Worm (Caenorhabditis elegans) whole organism, L2 larva: ENCODE data around the gene pmk-3.
A peak's percentile ranks its signal among the peaks of the same experiment; 100 is the strongest.

Experiments used
- C34F6.9 ChIP-seq: fragments of 150-350 bp; optimal IDR thresholded peaks from 2 replicates; lab custom pipeline; 2014; ENCODE audit warnings: missing biosample characterization, missing genetic modification characterization
- F13H6.1 ChIP-seq: sonication (generic microtip); optimal IDR thresholded peaks from 2 replicates; lab custom pipeline; 2016; ENCODE audit warnings: missing genetic modification characterization, missing compliant biosample characterization
- R02D3.7 ChIP-seq: fragments of 150-350 bp; optimal IDR thresholded peaks from 2 replicates; lab custom pipeline; 2014; ENCODE audit warnings: missing biosample characterization, missing genetic modification characterization
- Y55F3AM.14 ChIP-seq: fragments of 200-800 bp; sonication (Bioruptor generic); optimal IDR thresholded peaks from 2 replicates; lab custom pipeline; 2018; ENCODE audit warnings: mild to moderate bottlenecking, missing genetic modification characterization, missing compliant biosample characterization
- ZK546.5 ChIP-seq: sonication (generic microtip); optimal IDR thresholded peaks from 2 replicates; lab custom pipeline; 2017; ENCODE audit warnings: missing biosample characterization, missing genetic modification characterization
- alr-1 ChIP-seq: fragments of 150-350 bp; optimal IDR thresholded peaks from 2 replicates; lab custom pipeline; 2014; ENCODE audit warnings: missing biosample characterization, missing genetic modification characterization
- ceh-16 ChIP-seq: fragments of 150-350 bp; optimal IDR thresholded peaks from 2 replicates; lab custom pipeline; 2014; ENCODE audit warnings: missing biosample characterization, missing genetic modification characterization
- ceh-82 ChIP-seq: fragments of 150-350 bp; optimal IDR thresholded peaks from 2 replicates; lab custom pipeline; 2014; ENCODE audit warnings: missing biosample characterization, missing genetic modification characterization
- crh-2 ChIP-seq: sonication (generic microtip); optimal IDR thresholded peaks from 2 replicates; lab custom pipeline; 2017; ENCODE audit warnings: missing biosample characterization, missing genetic modification characterization
- dmd-4 ChIP-seq: sonication (generic microtip); optimal IDR thresholded peaks from 2 replicates; lab custom pipeline; 2017; ENCODE audit warnings: missing biosample characterization, missing genetic modification characterization
- elt-3 ChIP-seq: sonication (generic microtip); optimal IDR thresholded peaks from 2 replicates; lab custom pipeline; 2017; ENCODE audit warnings: missing biosample characterization, missing genetic modification characterization
- gmeb-1 ChIP-seq: fragments of 150-350 bp; optimal IDR thresholded peaks from 2 replicates; lab custom pipeline; 2014; ENCODE audit warnings: missing biosample characterization, missing genetic modification characterization
- lin-11 ChIP-seq: fragments of 150-350 bp; sonication (generic microtip); optimal IDR thresholded peaks from 2 replicates; lab custom pipeline; 2014; ENCODE audit warnings: missing biosample characterization, missing genetic modification characterization, inconsistent platforms, mixed read lengths
- lin-13 ChIP-seq: fragments of 150-350 bp; optimal IDR thresholded peaks from 2 replicates; lab custom pipeline; 2014; ENCODE audit warnings: missing biosample characterization, missing genetic modification reagents, missing genetic modification characterization
- lin-39 ChIP-seq: fragments of 150-350 bp; optimal IDR thresholded peaks from 2 replicates; lab custom pipeline; 2014; ENCODE audit warnings: missing biosample characterization, missing genetic modification reagents, missing genetic modification characterization
- lsy-2 ChIP-seq, 2 experiments: fragments of 150-350 bp in 1 of 2; sonication (generic microtip) in 1 of 2; optimal IDR thresholded peaks; 2 replicates each; lab custom pipeline; 2014 to 2017; ENCODE audit warnings: missing biosample characterization in 2 of 2, missing genetic modification characterization in 2 of 2
- mbf-1 ChIP-seq: sonication (generic microtip); optimal IDR thresholded peaks from 2 replicates; lab custom pipeline; 2017; ENCODE audit warnings: missing biosample characterization, missing genetic modification characterization
- mdl-1 ChIP-seq, 2 experiments: fragments of 150-350 bp in 1 of 2; sonication (generic microtip) in 1 of 2; optimal IDR thresholded peaks; 2 replicates each; lab custom pipeline; 2017; ENCODE audit warnings: missing biosample characterization in 2 of 2, missing genetic modification characterization in 2 of 2
- nhr-10 ChIP-seq: sonication (generic microtip); optimal IDR thresholded peaks from 2 replicates; lab custom pipeline; 2017; ENCODE audit warnings: missing biosample characterization, missing genetic modification characterization
- nhr-11 ChIP-seq: fragments of 150-350 bp; optimal IDR thresholded peaks from 2 replicates; lab custom pipeline; 2014; ENCODE audit warnings: missing biosample characterization, missing genetic modification characterization
- nhr-12 ChIP-seq: fragments of 150-350 bp; optimal IDR thresholded peaks from 2 replicates; lab custom pipeline; 2014; ENCODE audit warnings: missing biosample characterization, missing genetic modification characterization
- nhr-129 ChIP-seq: fragments of 150-350 bp; optimal IDR thresholded peaks from 2 replicates; lab custom pipeline; 2014; ENCODE audit warnings: missing biosample characterization, missing genetic modification characterization
- nhr-21 ChIP-seq: fragments of 150-350 bp; optimal IDR thresholded peaks from 2 replicates; lab custom pipeline; 2014; ENCODE audit warnings: missing biosample characterization, missing genetic modification characterization
- nhr-23 ChIP-seq: fragments of 150-350 bp; optimal IDR thresholded peaks from 2 replicates; lab custom pipeline; 2014; ENCODE audit warnings: missing biosample characterization, missing genetic modification reagents, missing genetic modification characterization
- nhr-237 ChIP-seq: fragments of 150-350 bp; optimal IDR thresholded peaks from 2 replicates; lab custom pipeline; 2014; ENCODE audit warnings: missing biosample characterization, missing genetic modification characterization
- nhr-6 ChIP-seq: fragments of 150-350 bp; optimal IDR thresholded peaks from 2 replicates; lab custom pipeline; 2014; ENCODE audit warnings: missing biosample characterization, missing genetic modification characterization
- nhr-77 ChIP-seq: fragments of 150-350 bp; optimal IDR thresholded peaks from 2 replicates; lab custom pipeline; 2014; ENCODE audit warnings: missing biosample characterization, missing genetic modification characterization
- peb-1 ChIP-seq: fragments of 150-350 bp; optimal IDR thresholded peaks from 2 replicates; lab custom pipeline; 2014; ENCODE audit warnings: missing biosample characterization, missing genetic modification characterization
- sem-4 ChIP-seq: fragments of 150-350 bp; optimal IDR thresholded peaks from 2 replicates; lab custom pipeline; 2014; ENCODE audit warnings: missing biosample characterization, missing genetic modification reagents, missing genetic modification characterization
- sma-3 ChIP-seq: sonication (generic microtip); optimal IDR thresholded peaks from 2 replicates; lab custom pipeline; 2016; ENCODE audit warnings: missing genetic modification reagents, missing genetic modification characterization, missing compliant biosample characterization
- sma-9 ChIP-seq, 2 experiments: fragments of 150-350 bp in 1 of 2; sonication (generic microtip) in 1 of 2; optimal IDR thresholded peaks; 2 replicates each; lab custom pipeline; 2014 to 2016; ENCODE audit warnings: missing genetic modification characterization in 2 of 2, mild to moderate bottlenecking in 1 of 2, missing biosample characterization in 1 of 2, missing compliant biosample characterization in 1 of 2, missing genetic modification reagents in 1 of 2, moderate library complexity in 1 of 2
- snpc-4 ChIP-seq: fragments of 150-350 bp; optimal IDR thresholded peaks from 2 replicates; lab custom pipeline; 2014; ENCODE audit warnings: missing biosample characterization, missing genetic modification characterization
- unc-39 ChIP-seq: fragments of 150-350 bp; optimal IDR thresholded peaks from 2 replicates; lab custom pipeline; 2014; ENCODE audit warnings: missing biosample characterization, missing genetic modification characterization
- unc-55 ChIP-seq: fragments of 150-350 bp; sonication (generic microtip); optimal IDR thresholded peaks from 3 replicates; lab custom pipeline; 2014; ENCODE audit warnings: missing biosample characterization, missing genetic modification reagents, missing genetic modification characterization
- unc-62 ChIP-seq: fragments of 150-350 bp; optimal IDR thresholded peaks from 2 replicates; lab custom pipeline; 2014; ENCODE audit warnings: missing biosample characterization, missing genetic modification reagents, missing genetic modification characterization
- zag-1 ChIP-seq: fragments of 150-350 bp; optimal IDR thresholded peaks from 2 replicates; lab custom pipeline; 2014; ENCODE audit warnings: missing biosample characterization, missing genetic modification characterization
- ztf-1 ChIP-seq: fragments of 200-800 bp; sonication (Bioruptor generic); conservative IDR thresholded peaks from 2 replicates; pipeline ENCODE4 v1.3.6; 2022; ENCODE audit warnings: missing genetic modification characterization, missing compliant biosample characterization

pmk-3 gene

DNA sequence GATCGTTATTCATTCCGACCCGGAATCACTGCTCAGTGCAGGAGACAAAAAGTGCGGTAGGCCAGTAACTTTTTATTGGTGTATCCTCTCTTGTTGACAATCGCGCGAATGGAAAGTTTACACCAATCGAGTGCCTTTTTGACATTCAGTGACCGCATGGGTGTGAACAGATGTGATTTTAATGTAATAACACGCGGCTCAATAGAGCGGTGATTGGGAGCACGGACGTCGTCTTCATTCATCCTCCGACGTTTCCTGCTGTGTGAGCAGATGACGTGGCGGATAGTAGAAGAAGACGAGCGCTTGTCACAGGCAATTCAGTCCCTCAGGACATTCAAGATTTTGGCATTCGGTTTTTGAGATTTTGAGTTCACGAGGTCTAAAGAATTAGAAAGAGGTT, 43.5 kb downstream of the pmk-3 start:
- TF ChIP-seq lin-11 (no peak), dmd-4 (tag; lab: Kevin White, UChicago) (no peak), ceh-16 (tag; lab: Kevin White, UChicago) (no peak), nhr-12 (no peak), sem-4 (tag; lab: Kevin White, UChicago) (no peak), nhr-21 (tag; lab: Kevin White, UChicago) (no peak), F13H6.1 (tag; lab: Kevin White, UChicago) (no peak), zag-1 (tag; lab: Kevin White, UChicago) (no peak), peb-1 (tag; lab: Kevin White, UChicago) (no peak), unc-62 (GFP tag; lab: Kevin White, UChicago) (no peak), nhr-237 (tag; lab: Kevin White, UChicago) (no peak), alr-1 (tag; lab: Kevin White, UChicago) (no peak), ztf-1 (GFP tag; lab: Robert Waterston, UW) (no peak), ZK546.5 (tag; lab: Kevin White, UChicago) (no peak), gmeb-1 (tag; lab: Kevin White, UChicago) (no peak)

DNA sequence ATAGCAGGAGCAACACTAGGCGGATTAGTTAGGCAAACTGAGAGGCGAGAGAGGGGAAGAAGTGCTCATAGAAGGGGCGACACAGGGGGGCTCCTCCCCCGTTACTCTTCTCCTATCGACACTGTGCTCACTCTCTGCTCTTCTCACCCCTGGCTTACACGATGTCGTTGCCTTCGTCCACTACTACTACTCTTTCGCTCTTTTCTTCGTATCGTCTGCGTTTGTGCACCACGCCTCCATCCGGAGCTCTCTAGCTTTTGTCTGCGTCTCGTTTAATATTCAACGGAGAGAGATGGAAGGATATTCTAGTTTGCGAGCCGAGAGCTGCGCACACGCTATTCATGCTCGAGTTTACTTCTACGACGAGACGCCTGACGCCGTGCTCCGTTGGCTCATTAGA, 44.3 kb downstream of the pmk-3 start:
- peak; percentile 28 for TF ChIP-seq zag-1 (tag; lab: Kevin White, UChicago)
- TF ChIP-seq ZK546.5 (tag; lab: Kevin White, UChicago), result no peak
- TF ChIP-seq nhr-237 (tag; lab: Kevin White, UChicago), result no peak
- no peak for TF ChIP-seq snpc-4
- TF ChIP-seq F13H6.1 (tag; lab: Kevin White, UChicago), result peak; percentile 71
- TF ChIP-seq sma-9 (GFP tag; optimal IDR thresholded peaks at IDR 0.05; lab: Kevin White, UChicago), result peak; percentile 61
- no peak for TF ChIP-seq sma-9 (tag; optimal IDR thresholded peaks at IDR 0.05; lab: Kevin White, UChicago)
- no peak for TF ChIP-seq unc-39 (tag; lab: Kevin White, UChicago)
- TF ChIP-seq ceh-16 (tag; lab: Kevin White, UChicago), result no peak
- peak; percentile 39 for TF ChIP-seq crh-2
- TF ChIP-seq sem-4 (tag; lab: Kevin White, UChicago), result peak; percentile 51
- TF ChIP-seq nhr-23 (tag; lab: Kevin White, UChicago), result no peak
- peak; percentile 73 for TF ChIP-seq C34F6.9 (tag; lab: Kevin White, UChicago)
- TF ChIP-seq elt-3 (tag; lab: Kevin White, UChicago), result no peak
- peak; percentile 42 for TF ChIP-seq Y55F3AM.14 (GFP tag; lab: Kevin White, UChicago)
- peak; percentile 32 for TF ChIP-seq alr-1 (tag; lab: Kevin White, UChicago)
- TF ChIP-seq nhr-10 (tag; lab: Kevin White, UChicago), result no peak
- TF ChIP-seq lsy-2 (tag; optimal IDR thresholded peaks at IDR 0.05; lab: Kevin White, UChicago), result peak in 1 of 2 experiments; percentile 44
- TF ChIP-seq nhr-129 (tag; lab: Kevin White, UChicago), result peak; percentile 65
- no peak for TF ChIP-seq mbf-1 (tag; lab: Kevin White, UChicago)
- TF ChIP-seq ztf-1 (GFP tag; lab: Robert Waterston, UW), result no peak
- peak; percentile 66 for TF ChIP-seq unc-55 (GFP tag; lab: Kevin White, UChicago)
- TF ChIP-seq lin-11, result peak; percentile 83
- peak in 1 of 2 experiments; percentile 7 for TF ChIP-seq mdl-1 (tag; optimal IDR thresholded peaks at IDR 0.05; lab: Kevin White, UChicago)
- peak; percentile 14 for TF ChIP-seq lin-13 (GFP tag; lab: Kevin White, UChicago)

DNA sequence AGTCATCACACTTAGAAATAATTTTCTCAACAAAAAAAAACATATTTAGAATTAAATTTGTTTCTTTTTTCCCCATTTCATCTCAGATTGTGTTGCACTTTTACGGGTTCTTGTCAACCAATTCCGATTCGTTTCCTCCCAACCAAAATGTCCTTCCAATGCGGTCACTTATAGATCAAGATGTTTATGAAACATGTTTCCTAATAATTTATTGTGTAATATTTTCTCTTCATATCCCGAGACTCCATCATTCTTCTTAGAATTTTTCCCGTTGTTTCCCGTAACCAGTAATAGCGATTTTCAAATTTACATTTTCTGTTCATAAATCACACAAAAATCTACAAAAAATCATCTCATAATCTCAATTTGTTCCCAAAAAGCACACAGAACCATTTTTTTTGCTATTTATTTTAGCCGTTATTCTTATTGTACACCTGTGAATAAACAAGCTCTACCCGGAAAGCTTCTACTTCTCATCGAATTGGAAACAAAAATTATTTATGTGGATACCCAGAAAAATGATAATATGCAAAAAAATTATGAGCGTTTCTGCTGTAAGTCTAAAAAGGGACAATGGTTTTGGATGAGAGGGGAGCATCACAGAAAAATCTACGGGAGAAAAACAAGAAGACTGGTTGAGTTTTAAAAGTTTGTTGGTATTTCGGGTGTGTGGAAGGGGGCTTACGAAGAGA, 49.5 kb downstream of the pmk-3 start:
- TF ChIP-seq zag-1 (tag; lab: Kevin White, UChicago), result no peak
- no peak for TF ChIP-seq snpc-4
- TF ChIP-seq nhr-6 (tag; lab: Kevin White, UChicago), result no peak
- no peak for TF ChIP-seq lsy-2 (tag; optimal IDR thresholded peaks at IDR 0.05; lab: Kevin White, UChicago)
- no peak for TF ChIP-seq R02D3.7 (tag; lab: Kevin White, UChicago)
- no peak for TF ChIP-seq ceh-82 (tag; lab: Kevin White, UChicago)

DNA sequence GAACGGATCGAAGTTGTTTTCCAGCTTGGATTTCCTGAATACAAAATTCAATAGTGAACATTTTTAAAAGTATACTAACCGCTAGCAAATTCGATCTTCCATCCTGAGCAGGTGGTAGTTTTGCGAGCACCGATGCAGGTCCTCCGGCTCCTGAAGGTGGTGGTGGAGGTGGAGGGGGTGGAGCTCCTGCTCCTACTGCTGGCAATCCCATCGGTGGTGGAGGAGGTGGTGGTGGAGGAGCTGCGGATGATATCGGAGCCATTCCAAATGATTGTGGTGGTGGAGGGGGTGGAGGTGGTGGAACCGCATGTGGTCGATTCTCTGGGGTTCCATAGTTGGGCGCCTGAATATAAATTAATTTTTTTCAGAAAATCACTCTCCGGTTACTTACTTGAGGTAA, 50.6 kb downstream of the pmk-3 start:
- no peak for TF ChIP-seq nhr-12
- TF ChIP-seq sma-3, result no peak
- no peak for TF ChIP-seq zag-1 (tag; lab: Kevin White, UChicago)
- TF ChIP-seq unc-62 (GFP tag; lab: Kevin White, UChicago), result no peak
- TF ChIP-seq lin-39 (tag; lab: Kevin White, UChicago), result no peak
- TF ChIP-seq nhr-129 (tag; lab: Kevin White, UChicago), result no peak
- TF ChIP-seq R02D3.7 (tag; lab: Kevin White, UChicago), result no peak
- no peak for TF ChIP-seq alr-1 (tag; lab: Kevin White, UChicago)
- no peak for TF ChIP-seq sem-4 (tag; lab: Kevin White, UChicago)
- no peak for TF ChIP-seq F13H6.1 (tag; lab: Kevin White, UChicago)
- no peak for TF ChIP-seq nhr-11 (tag; lab: Kevin White, UChicago)
- no peak for TF ChIP-seq nhr-77 (tag; lab: Kevin White, UChicago)
- no peak for TF ChIP-seq lin-13 (GFP tag; lab: Kevin White, UChicago)
- TF ChIP-seq C34F6.9 (tag; lab: Kevin White, UChicago), result no peak
- no peak for TF ChIP-seq mdl-1 (tag; optimal IDR thresholded peaks at IDR 0.05; lab: Kevin White, UChicago)
- no peak for TF ChIP-seq nhr-23 (tag; lab: Kevin White, UChicago)
- no peak for TF ChIP-seq ztf-1 (GFP tag; lab: Robert Waterston, UW)
- no peak for TF ChIP-seq unc-55 (GFP tag; lab: Kevin White, UChicago)
- no peak for TF ChIP-seq ceh-16 (tag; lab: Kevin White, UChicago)
